Fruit fly (Drosophila melanogaster): ENCODE measurements around the gene PNPase.

- TF ChIP-seq CG8478 (optimal IDR thresholded peaks at IDR 0.05) (no peak), usp (GFP tag; optimal IDR thresholded peaks at IDR 0.05) (no peak)
Measured at dm6 chr3R:31381861-31382260, 23.4 kb downstream of the PNPase start, which contains the start of gene CG1607.

Data from whole organism.